Fruit fly (Drosophila melanogaster): ENCODE results near the gene CG7484.

- TF ChIP-seq h (optimal IDR thresholded peaks at IDR 0.05), result no peak
- TF ChIP-seq Sin3A (optimal IDR thresholded peaks at IDR 0.05), result no peak
- no peak for TF ChIP-seq ttk (optimal IDR thresholded peaks at IDR 0.05)
- no peak for TF ChIP-seq Myc (optimal IDR thresholded peaks at IDR 0.05)
These were observed 6.9 kb upstream of the CG7484 start for dm6 chr3L:17647543-17647942.

All from Kc167 (cell line).